Worm (Caenorhabditis elegans) whole organism, L2 larva: Measurements from ENCODE around the gene aat-1.

Experiments
- alr-1 ChIP-seq: fragments of 150-350 bp; optimal IDR thresholded peaks from 2 replicates; lab custom pipeline; 2014; ENCODE audit warnings: missing biosample characterization, missing genetic modification characterization
- aly-2 ChIP-seq: fragments of 150-350 bp; optimal IDR thresholded peaks from 2 replicates; lab custom pipeline; 2014; ENCODE audit warnings: missing biosample characterization, missing genetic modification characterization
- ama-1 ChIP-seq: fragments of 150-350 bp; optimal IDR thresholded peaks from 2 replicates; lab custom pipeline; 2018; ENCODE audit warnings: inconsistent platforms
- mdl-1 ChIP-seq, 2 experiments: fragments of 150-350 bp in 1 of 2; sonication (generic microtip) in 1 of 2; optimal IDR thresholded peaks; 2 replicates each; lab custom pipeline; 2017; ENCODE audit warnings: missing biosample characterization in 2 of 2, missing genetic modification characterization in 2 of 2
- unc-39 ChIP-seq: fragments of 150-350 bp; optimal IDR thresholded peaks from 2 replicates; lab custom pipeline; 2014; ENCODE audit warnings: missing biosample characterization, missing genetic modification characterization
- unc-62 ChIP-seq: fragments of 150-350 bp; optimal IDR thresholded peaks from 2 replicates; lab custom pipeline; 2014; ENCODE audit warnings: missing biosample characterization, missing genetic modification reagents, missing genetic modification characterization

DNA sequence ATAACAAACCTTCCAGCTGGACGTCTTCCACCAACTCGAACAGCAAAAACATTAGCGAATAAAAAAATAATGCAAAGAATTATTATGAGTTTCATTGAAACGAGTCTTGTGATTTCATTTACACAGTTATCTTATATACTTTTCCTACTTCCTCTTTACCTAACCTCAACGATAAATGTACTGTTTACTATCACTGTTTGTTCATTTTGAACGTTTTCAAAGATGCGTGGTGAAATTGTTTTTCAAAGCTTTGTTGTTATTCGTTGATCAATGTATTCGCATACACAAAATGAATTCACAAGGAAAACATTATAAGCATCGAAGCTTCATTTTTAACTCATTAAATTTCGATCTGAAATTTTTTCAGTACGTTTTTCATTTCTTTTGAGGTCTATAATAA lies 20.8 kb upstream of the aat-1 start, which contains the start of gene W09C2.7:
- TF ChIP-seq unc-62 (GFP tag; lab: Kevin White, UChicago): no peak
- TF ChIP-seq aly-2: no peak
- TF ChIP-seq mdl-1 (tag; optimal IDR thresholded peaks at IDR 0.05; lab: Kevin White, UChicago): no peak
- no peak for TF ChIP-seq alr-1 (tag; lab: Kevin White, UChicago)
- TF ChIP-seq ama-1 (lab: Kevin White, UChicago): no peak
- no peak for TF ChIP-seq unc-39 (tag; lab: Kevin White, UChicago)
